Worm (Caenorhabditis elegans) whole organism, mixed stage, embryonic: ENCODE measurements around the gene gut-2.
A peak's percentile ranks its signal among the peaks of the same experiment; 100 is the strongest.

ENCODE experiments used
- M03D4.4 ChIP-seq: sonication (generic microtip); optimal IDR thresholded peaks from 2 replicates; lab custom pipeline; 2017; ENCODE audit warnings: mild to moderate bottlenecking, missing genetic modification characterization, missing compliant biosample characterization
- bed-3 ChIP-seq: fragments of 200-800 bp; sonication (Bioruptor generic); optimal IDR thresholded peaks from 3 replicates; lab custom pipeline; 2018; ENCODE audit warnings: mild to moderate bottlenecking, missing genetic modification characterization, moderate library complexity, missing compliant biosample characterization
- blmp-1 ChIP-seq: fragments of 150-350 bp; optimal IDR thresholded peaks from 2 replicates; lab custom pipeline; 2014; ENCODE audit warnings: missing biosample characterization, missing genetic modification characterization
- ceh-39 ChIP-seq: fragments of 150-350 bp; optimal IDR thresholded peaks from 2 replicates; lab custom pipeline; 2014; ENCODE audit warnings: missing biosample characterization, missing genetic modification characterization
- ceh-43 ChIP-seq: fragments of 200-800 bp; sonication (Bioruptor generic); optimal IDR thresholded peaks from 2 replicates; lab custom pipeline; 2018; ENCODE audit warnings: mild to moderate bottlenecking, missing genetic modification characterization, moderate library complexity, missing compliant biosample characterization
- ceh-83 ChIP-seq: fragments of 200-800 bp; sonication (Bioruptor generic); optimal IDR thresholded peaks from 2 replicates; lab custom pipeline; 2018; ENCODE audit warnings: mild to moderate bottlenecking, missing genetic modification characterization, missing compliant biosample characterization
- cnd-1 ChIP-seq: fragments of 200-800 bp; sonication (Bioruptor generic); optimal IDR thresholded peaks from 2 replicates; lab custom pipeline; 2018; ENCODE audit warnings: mild to moderate bottlenecking, missing genetic modification characterization, missing compliant biosample characterization
- drap-1 ChIP-seq: fragments of 200-800 bp; sonication (Bioruptor generic); optimal IDR thresholded peaks from 3 replicates; lab custom pipeline; 2018; ENCODE audit warnings: mild to moderate bottlenecking, missing genetic modification characterization, missing compliant biosample characterization
- elt-1 ChIP-seq: sonication (generic microtip); optimal IDR thresholded peaks from 2 replicates; lab custom pipeline; 2017; ENCODE audit warnings: missing genetic modification characterization, mild to moderate bottlenecking, missing compliant biosample characterization, antibody characterized with exemption, moderate library complexity, borderline replicate concordance; ENCODE audit not compliant: insufficient read depth
- elt-3 ChIP-seq: fragments of 150-350 bp; optimal IDR thresholded peaks from 2 replicates; lab custom pipeline; 2014; ENCODE audit warnings: missing biosample characterization, missing genetic modification characterization
- flh-1 ChIP-seq: fragments of 200-800 bp; sonication (Bioruptor generic); optimal IDR thresholded peaks from 2 replicates; lab custom pipeline; 2018; ENCODE audit warnings: mild to moderate bottlenecking, missing genetic modification characterization, moderate library complexity, missing compliant biosample characterization
- ham-2 ChIP-seq: fragments of 200-800 bp; sonication (Bioruptor generic); optimal IDR thresholded peaks from 2 replicates; lab custom pipeline; 2018; ENCODE audit warnings: mild to moderate bottlenecking, missing genetic modification characterization, missing compliant biosample characterization
- hlh-1 ChIP-seq: fragments of 150-350 bp; optimal IDR thresholded peaks from 2 replicates; lab custom pipeline; 2014; ENCODE audit warnings: missing biosample characterization, missing genetic modification reagents, missing genetic modification characterization
- lin-13 ChIP-seq: fragments of 150-350 bp; optimal IDR thresholded peaks from 2 replicates; lab custom pipeline; 2014; ENCODE audit warnings: missing biosample characterization, missing genetic modification characterization
- lin-32 ChIP-seq: fragments of 200-800 bp; sonication (Bioruptor generic); optimal IDR thresholded peaks from 2 replicates; lab custom pipeline; 2018; ENCODE audit warnings: mild to moderate bottlenecking, missing genetic modification characterization, missing compliant biosample characterization
- lsy-2 ChIP-seq: fragments of 150-350 bp; optimal IDR thresholded peaks from 2 replicates; lab custom pipeline; 2014; ENCODE audit warnings: missing biosample characterization, missing genetic modification characterization
- mls-2 ChIP-seq: sonication (generic microtip); optimal IDR thresholded peaks from 2 replicates; lab custom pipeline; 2016; ENCODE audit warnings: mild to moderate bottlenecking, missing genetic modification characterization, moderate library complexity, missing compliant biosample characterization
- nhr-2 ChIP-seq: fragments of 150-350 bp; optimal IDR thresholded peaks from 2 replicates; lab custom pipeline; 2014; ENCODE audit warnings: missing biosample characterization, missing genetic modification characterization
- nhr-28 ChIP-seq: fragments of 150-350 bp; optimal IDR thresholded peaks from 2 replicates; lab custom pipeline; 2014; ENCODE audit warnings: missing biosample characterization, missing genetic modification characterization
- nhr-76 ChIP-seq: sonication (generic microtip); optimal IDR thresholded peaks from 2 replicates; lab custom pipeline; 2017; ENCODE audit warnings: missing biosample characterization, missing genetic modification characterization
- pha-4 ChIP-seq: fragments of 150-350 bp; optimal IDR thresholded peaks from 2 replicates; lab custom pipeline; 2018; ENCODE audit warnings: missing biosample characterization, missing genetic modification reagents, missing genetic modification characterization
- snpc-4 ChIP-seq: fragments of 150-350 bp; optimal IDR thresholded peaks from 2 replicates; lab custom pipeline; 2014; ENCODE audit warnings: missing biosample characterization, missing genetic modification characterization
- tbx-8 ChIP-seq: fragments of 200-800 bp; sonication (Bioruptor generic); optimal IDR thresholded peaks from 2 replicates; lab custom pipeline; 2018; ENCODE audit warnings: mild to moderate bottlenecking, missing genetic modification characterization, moderate library complexity, missing compliant biosample characterization
- unc-120 ChIP-seq: sonication (generic microtip); optimal IDR thresholded peaks from 2 replicates; lab custom pipeline; 2017; ENCODE audit warnings: missing genetic modification characterization, missing compliant biosample characterization; ENCODE audit not compliant: poor library complexity, severe bottlenecking
- unc-62 ChIP-seq: fragments of 150-350 bp; optimal IDR thresholded peaks from 2 replicates; lab custom pipeline; 2014; ENCODE audit warnings: missing biosample characterization, missing genetic modification reagents, missing genetic modification characterization
- zip-8 ChIP-seq: fragments of 150-350 bp; optimal IDR thresholded peaks from 2 replicates; lab custom pipeline; 2014; ENCODE audit warnings: missing biosample characterization, missing genetic modification characterization

gut-2 gene

DNA sequence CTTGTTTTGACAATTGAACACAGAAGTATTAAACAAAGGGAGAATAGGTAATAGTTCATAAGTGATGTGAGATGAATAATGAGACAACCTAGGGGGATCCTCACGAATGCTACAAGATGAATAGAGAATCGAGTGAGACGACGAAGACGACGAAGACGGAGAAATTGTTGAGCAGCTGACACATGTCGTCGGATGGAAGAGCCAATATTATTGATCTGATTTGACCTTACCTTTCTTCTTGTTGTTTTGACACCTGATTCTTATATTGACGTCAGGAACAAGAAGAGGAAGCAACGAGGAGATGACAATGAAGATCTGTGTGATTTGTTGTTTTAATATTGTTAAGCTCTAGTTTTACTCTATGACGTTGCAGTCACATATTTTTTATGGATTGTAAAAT lies 24.0 kb upstream of the gut-2 start, which contains the start of gene T10G3.1:
T10G3.1 (minus strand) TSS at position 213 of the 400 bp plus-strand sequence.
- TF ChIP-seq hlh-1 (tag; lab: Kevin White, UChicago), result peak; percentile 97
- TF ChIP-seq tbx-8 (GFP tag; lab: Kevin White, UChicago), result no peak
- peak; percentile 79 for TF ChIP-seq unc-62 (GFP tag; lab: Kevin White, UChicago)

DNA sequence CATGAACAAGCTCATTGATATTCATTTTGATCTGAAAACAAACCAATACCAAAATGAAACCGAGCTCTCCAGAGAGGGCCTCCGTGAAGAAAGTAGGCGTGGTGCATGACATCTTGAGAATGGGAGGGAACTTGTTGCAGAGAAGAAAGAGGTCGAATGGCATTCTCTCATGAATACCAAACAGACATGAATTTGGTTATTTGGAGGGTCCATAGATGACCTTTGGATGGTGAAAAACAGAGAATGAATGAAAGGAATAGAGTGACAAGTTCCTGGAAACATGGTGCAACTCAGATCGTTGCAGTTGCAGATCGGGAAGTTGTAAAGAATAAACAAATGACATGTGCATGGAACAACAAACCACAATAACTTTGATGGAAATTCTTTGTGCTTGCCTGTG lies 21.1 kb upstream of the gut-2 start, which contains the start of gene T10G3.8:
T10G3.8 (minus strand) TSS at position 101 of the 400 bp plus-strand sequence.
- TF ChIP-seq elt-1 (no peak), lin-32 (no peak), M03D4.4 (tag; lab: Kevin White, UChicago) (no peak), lsy-2 (tag; lab: Kevin White, UChicago) (no peak)

DNA sequence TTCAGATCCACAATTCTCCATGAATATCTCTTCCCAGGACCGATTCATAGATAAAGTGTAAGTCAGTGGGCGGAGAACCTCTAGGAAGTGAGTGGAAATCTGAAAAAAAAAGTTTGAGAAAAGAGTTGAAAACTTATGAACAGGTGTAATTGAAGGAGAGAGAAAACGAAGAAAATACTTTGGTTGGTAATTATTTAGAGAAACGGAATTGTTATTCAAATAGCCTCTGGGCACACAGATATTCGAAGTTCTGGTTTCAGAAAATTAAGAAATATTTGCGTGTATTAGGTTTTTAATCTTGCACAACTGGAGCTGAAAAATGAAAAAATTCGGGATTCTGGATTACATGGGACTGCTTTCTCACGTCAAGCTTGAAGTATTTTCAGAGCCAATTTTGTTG lies 17.7 kb upstream of the gut-2 start, which contains the start of gene T10G3.2:
T10G3.2 (minus strand) TSS at position 101 of the 400 bp plus-strand sequence.
- TF ChIP-seq ceh-83 (GFP tag; lab: Kevin White, UChicago), result no peak

DNA sequence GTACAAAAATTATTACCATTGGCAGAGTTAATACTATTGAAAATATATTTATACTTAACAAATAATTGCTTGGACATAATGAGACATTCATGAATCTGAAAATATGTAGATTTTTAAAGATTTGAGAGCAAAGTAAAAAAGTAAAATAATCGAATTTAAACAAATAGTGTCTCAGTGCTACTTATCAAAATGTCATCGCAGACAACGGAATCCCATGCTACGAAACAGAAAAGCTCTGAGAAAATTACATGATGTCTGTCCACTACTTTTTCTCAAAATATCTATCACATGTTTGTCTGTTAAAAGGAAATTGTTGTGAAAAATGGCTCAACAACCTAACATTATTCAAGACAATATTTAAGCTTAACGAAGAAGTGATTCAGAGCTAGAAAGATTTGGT lies 13.2 kb upstream of the gut-2 start, which contains the start of gene T10G3.4:
T10G3.4 (minus strand) TSS at position 101 of the 400 bp plus-strand sequence.
- no peak for TF ChIP-seq ceh-39 (tag; lab: Kevin White, UChicago)
- TF ChIP-seq nhr-76 (tag; lab: Kevin White, UChicago), result no peak
- no peak for TF ChIP-seq blmp-1 (tag; lab: Kevin White, UChicago)
- TF ChIP-seq ceh-43 (GFP tag; lab: Kevin White, UChicago), result no peak
- TF ChIP-seq, all 35 proteins: peak for 0

DNA sequence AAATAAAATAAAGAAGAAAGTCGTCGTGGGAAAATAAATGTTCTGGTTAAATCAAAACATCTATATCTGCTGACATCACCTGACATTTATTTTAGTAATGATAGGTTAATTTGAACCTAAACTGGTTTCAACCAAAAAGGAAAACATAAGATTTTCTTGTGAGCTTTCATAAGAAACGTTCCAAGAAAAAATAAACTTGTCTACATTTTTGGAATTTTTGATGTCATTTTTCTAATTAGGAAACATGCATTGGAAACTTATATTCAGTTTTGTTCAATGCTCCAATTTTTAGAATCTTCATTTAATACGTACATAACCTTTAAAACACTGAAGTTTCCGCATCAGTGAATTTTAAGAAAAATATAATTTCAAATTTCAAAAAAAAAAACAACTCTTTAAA lies 11.8 kb upstream of the gut-2 start:
- TF ChIP-seq flh-1, result no peak
- TF ChIP-seq hlh-1 (tag; lab: Kevin White, UChicago), result no peak
- TF ChIP-seq lin-13 (tag; lab: Kevin White, UChicago), result no peak
- TF ChIP-seq elt-3, result no peak
- TF ChIP-seq ceh-83 (GFP tag; lab: Kevin White, UChicago), result no peak
- no peak for TF ChIP-seq cnd-1
- TF ChIP-seq ceh-39 (tag; lab: Kevin White, UChicago), result no peak
- no peak for TF ChIP-seq mls-2
- TF ChIP-seq unc-62 (GFP tag; lab: Kevin White, UChicago), result no peak
- no peak for TF ChIP-seq snpc-4 (tag; lab: Kevin White, UChicago)
- no peak for TF ChIP-seq unc-120 (tag; lab: Kevin White, UChicago)
- no peak for TF ChIP-seq zip-8 (tag; lab: Kevin White, UChicago)
- no peak for TF ChIP-seq nhr-76 (tag; lab: Kevin White, UChicago)

DNA sequence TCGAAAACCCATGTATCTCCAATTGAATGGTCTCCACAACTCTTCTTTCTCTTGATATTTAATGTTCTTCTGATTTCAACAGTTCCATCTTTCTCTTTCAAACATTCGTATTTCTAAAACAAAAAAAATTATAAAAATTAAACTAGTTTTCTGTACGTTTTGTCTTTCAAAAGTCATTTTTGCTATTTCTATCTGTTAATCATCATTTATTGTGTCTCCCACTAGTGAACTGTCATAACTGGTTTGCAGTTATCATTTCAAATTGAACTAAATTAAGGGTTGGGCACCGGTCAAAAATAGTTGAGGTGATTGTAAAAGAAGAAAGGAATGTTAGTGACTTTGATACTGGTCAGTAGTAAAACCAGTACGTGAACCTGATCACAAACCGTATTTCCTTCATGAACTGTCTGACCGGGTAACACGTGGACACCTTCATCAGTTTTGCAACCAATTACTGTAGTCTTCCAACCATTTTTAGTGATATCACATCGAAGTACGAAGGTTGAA lies 9.1 kb upstream of the gut-2 start:
- no peak for TF ChIP-seq snpc-4 (tag; lab: Kevin White, UChicago)
- TF ChIP-seq nhr-2 (tag; lab: Kevin White, UChicago), result no peak
- no peak for TF ChIP-seq mls-2

DNA sequence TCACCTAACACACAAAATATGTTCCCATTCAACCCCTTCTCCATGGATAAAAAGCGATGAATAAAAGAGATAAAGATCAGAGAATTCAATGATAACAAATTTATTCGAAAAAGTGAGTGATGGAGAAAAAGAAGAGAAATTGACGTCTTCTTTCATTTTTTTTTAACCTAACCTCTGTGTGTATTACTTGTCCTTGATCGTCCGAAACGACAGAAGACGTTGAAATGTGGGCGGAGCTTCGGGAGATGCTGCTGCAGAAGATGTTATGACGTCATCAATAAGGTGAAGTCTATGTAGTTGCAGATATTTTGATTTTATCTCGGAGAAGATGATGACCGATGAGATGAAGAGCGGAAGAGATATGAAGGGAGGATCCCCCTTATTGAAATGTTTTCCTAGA lies 7.7 kb upstream of the gut-2 start, which contains the start of gene T10G3.3:
T10G3.3 (minus strand) TSS at position 370 of the 400 bp plus-strand sequence.
- TF ChIP-seq nhr-28 (tag; lab: Kevin White, UChicago), result no peak
- no peak for TF ChIP-seq snpc-4 (tag; lab: Kevin White, UChicago)
- TF ChIP-seq ham-2 (GFP tag; lab: Kevin White, UChicago), result no peak
- no peak for TF ChIP-seq drap-1
- no peak for TF ChIP-seq unc-120 (tag; lab: Kevin White, UChicago)
- TF ChIP-seq pha-4 (tag; lab: Kevin White, UChicago), result no peak
- no peak for TF ChIP-seq bed-3 (GFP tag; lab: Kevin White, UChicago)
- peak; percentile 74 for TF ChIP-seq zip-8 (tag; lab: Kevin White, UChicago)
- TF ChIP-seq hlh-1 (tag; lab: Kevin White, UChicago), result no peak
- TF ChIP-seq elt-1, result peak; percentile 85
- TF ChIP-seq lin-32, result no peak
- no peak for TF ChIP-seq ceh-43 (GFP tag; lab: Kevin White, UChicago)
- TF ChIP-seq, all 35 proteins: peak for 2
